Worm (Caenorhabditis elegans) whole organism, mixed stage, embryonic: ENCODE measurements around the gene pbs-3.

Source experiments
- M03D4.4 ChIP-seq: sonication (generic microtip); optimal IDR thresholded peaks from 2 replicates; lab custom pipeline; 2017; ENCODE audit warnings: mild to moderate bottlenecking, missing genetic modification characterization, missing compliant biosample characterization
- ces-1 ChIP-seq: fragments of 150-350 bp; optimal IDR thresholded peaks from 2 replicates; lab custom pipeline; 2014; ENCODE audit warnings: missing biosample characterization, missing genetic modification reagents, missing genetic modification characterization
- elt-3 ChIP-seq: fragments of 150-350 bp; optimal IDR thresholded peaks from 2 replicates; lab custom pipeline; 2014; ENCODE audit warnings: missing biosample characterization, missing genetic modification characterization
- flh-1 ChIP-seq: fragments of 200-800 bp; sonication (Bioruptor generic); optimal IDR thresholded peaks from 2 replicates; lab custom pipeline; 2018; ENCODE audit warnings: mild to moderate bottlenecking, missing genetic modification characterization, moderate library complexity, missing compliant biosample characterization
- lin-13 ChIP-seq: fragments of 150-350 bp; optimal IDR thresholded peaks from 2 replicates; lab custom pipeline; 2014; ENCODE audit warnings: missing biosample characterization, missing genetic modification characterization
- lin-32 ChIP-seq: fragments of 200-800 bp; sonication (Bioruptor generic); optimal IDR thresholded peaks from 2 replicates; lab custom pipeline; 2018; ENCODE audit warnings: mild to moderate bottlenecking, missing genetic modification characterization, missing compliant biosample characterization
- lsy-2 ChIP-seq: fragments of 150-350 bp; optimal IDR thresholded peaks from 2 replicates; lab custom pipeline; 2014; ENCODE audit warnings: missing biosample characterization, missing genetic modification characterization
- mab-5 ChIP-seq: fragments of 150-350 bp; optimal IDR thresholded peaks from 2 replicates; lab custom pipeline; 2014; ENCODE audit warnings: missing biosample characterization, missing genetic modification characterization
- nhr-12 ChIP-seq: fragments of 150-350 bp; optimal IDR thresholded peaks from 2 replicates; lab custom pipeline; 2014; ENCODE audit warnings: missing biosample characterization, missing genetic modification characterization
- nhr-237 ChIP-seq: fragments of 150-350 bp; optimal IDR thresholded peaks from 2 replicates; lab custom pipeline; 2014; ENCODE audit warnings: missing biosample characterization, missing genetic modification characterization
- nhr-28 ChIP-seq: fragments of 150-350 bp; optimal IDR thresholded peaks from 2 replicates; lab custom pipeline; 2014; ENCODE audit warnings: missing biosample characterization, missing genetic modification characterization
- pha-4 ChIP-seq: fragments of 150-350 bp; optimal IDR thresholded peaks from 2 replicates; lab custom pipeline; 2018; ENCODE audit warnings: missing biosample characterization, missing genetic modification reagents, missing genetic modification characterization
- unc-62 ChIP-seq: fragments of 150-350 bp; optimal IDR thresholded peaks from 2 replicates; lab custom pipeline; 2014; ENCODE audit warnings: missing biosample characterization, missing genetic modification reagents, missing genetic modification characterization
- ztf-11 ChIP-seq: fragments of 150-350 bp; optimal IDR thresholded peaks from 2 replicates; lab custom pipeline; 2014; ENCODE audit warnings: missing biosample characterization, missing genetic modification characterization

DNA sequence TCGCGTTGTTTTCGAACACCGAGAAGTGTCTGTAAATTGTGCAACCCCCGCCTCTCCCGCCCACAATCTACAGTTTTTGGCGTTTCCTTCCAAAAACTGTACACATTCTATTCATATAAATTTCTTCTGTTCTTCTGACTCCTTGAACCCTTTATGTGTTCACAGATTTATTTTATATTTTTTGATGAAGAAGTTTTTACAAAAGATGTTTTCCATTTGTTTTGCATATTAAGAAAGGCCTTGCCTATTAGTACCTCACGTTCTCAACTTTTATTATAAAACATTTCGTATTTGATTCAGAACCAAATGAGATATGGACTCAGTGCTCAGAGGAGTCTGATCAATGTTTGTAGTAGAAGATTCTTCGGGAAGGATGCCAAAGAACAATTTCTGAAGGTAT lies 1.9 kb downstream of the pbs-3 start, which contains the start of gene ndx-3:
- TF ChIP-seq lin-13 (tag; lab: Kevin White, UChicago) (no peak), nhr-12 (tag; lab: Kevin White, UChicago) (no peak), elt-3 (tag; lab: Kevin White, UChicago) (no peak), mab-5 (tag; lab: Kevin White, UChicago) (no peak), nhr-28 (tag; lab: Kevin White, UChicago) (no peak), pha-4 (tag; lab: Kevin White, UChicago) (no peak), M03D4.4 (no peak), nhr-237 (no peak), unc-62 (GFP tag; lab: Kevin White, UChicago) (no peak), lin-32 (GFP tag; lab: Kevin White, UChicago) (no peak), flh-1 (GFP tag; lab: Kevin White, UChicago) (no peak), lsy-2 (tag; lab: Kevin White, UChicago) (no peak), ztf-11 (tag; lab: Kevin White, UChicago) (no peak), ces-1 (GFP tag; lab: Kevin White, UChicago) (no peak)
